Fruit fly (Drosophila melanogaster) whole organism, embryonic: ENCODE results near the gene CG45049.

Experiments
- Abd-B ChIP-seq: fragments of 200-800 bp; sonication (Bioruptor generic); optimal IDR thresholded peaks from 2 replicates; lab custom pipeline; 2018; ENCODE audit warnings: missing biosample characterization, mild to moderate bottlenecking, missing genetic modification characterization, moderate library complexity
- Ada2b ChIP-seq: fragments of 200-800 bp; sonication (Bioruptor generic); IDR thresholded peaks from 2 replicates; pipeline ENCODE4 v1.3.6; 2022; ENCODE audit warnings: missing biosample characterization, missing genetic modification characterization
- Atf-2 ChIP-seq: fragments of 200-800 bp; sonication (Bioruptor generic); optimal IDR thresholded peaks from 2 replicates; lab custom pipeline; 2016; ENCODE audit warnings: missing biosample characterization, missing genetic modification characterization
- Awh ChIP-seq: fragments of 200-800 bp; sonication (Bioruptor generic); IDR thresholded peaks from 2 replicates; pipeline ENCODE4, ENCODE4 v1.3.6; 2022; ENCODE audit warnings: missing biosample characterization, missing genetic modification characterization
- CG1024 ChIP-seq: fragments of 200-800 bp; sonication (Bioruptor generic); IDR thresholded peaks from 2 replicates; pipeline ENCODE4 v1.3.6; 2022; ENCODE audit warnings: missing biosample characterization, missing genetic modification characterization
- CG10654 ChIP-seq: fragments of 200-800 bp; sonication (Bioruptor generic); optimal IDR thresholded peaks from 2 replicates; lab custom pipeline; 2016; ENCODE audit warnings: missing biosample characterization, missing genetic modification characterization
- CG12219 ChIP-seq: fragments of 200-800 bp; sonication (Bioruptor generic); optimal IDR thresholded peaks from 3 replicates; lab custom pipeline; 2018; ENCODE audit warnings: missing biosample characterization, mild to moderate bottlenecking, missing genetic modification characterization
- CG14441 ChIP-seq: fragments of 200-800 bp; sonication (Bioruptor generic); IDR thresholded peaks from 2 replicates; pipeline ENCODE4 v1.3.6; 2022; ENCODE audit warnings: missing biosample characterization, missing genetic modification characterization
- CG15073 ChIP-seq: fragments of 200-800 bp; sonication (Bioruptor generic); optimal IDR thresholded peaks from 2 replicates; lab custom pipeline; 2016; ENCODE audit warnings: missing biosample characterization, missing genetic modification characterization
- CG15269 ChIP-seq: fragments of 200-800 bp; sonication (Bioruptor generic); optimal IDR thresholded peaks from 2 replicates; lab custom pipeline; 2018; ENCODE audit warnings: missing biosample characterization, mild to moderate bottlenecking, missing genetic modification characterization, moderate library complexity
- CG18011 ChIP-seq: fragments of 200-800 bp; sonication (Bioruptor generic); optimal IDR thresholded peaks from 2 replicates; lab custom pipeline; 2017; ENCODE audit warnings: missing biosample characterization, missing genetic modification characterization, mild to moderate bottlenecking, moderate library complexity, missing genotype
- CG2116 ChIP-seq: fragments of 200-800 bp; sonication (Bioruptor generic); optimal IDR thresholded peaks from 3 replicates; lab custom pipeline; 2018; ENCODE audit warnings: missing biosample characterization, mild to moderate bottlenecking, missing genetic modification characterization
- CG31388 ChIP-seq: fragments of 200-800 bp; sonication (Bioruptor generic); optimal IDR thresholded peaks from 2 replicates; lab custom pipeline; 2016; ENCODE audit warnings: missing biosample characterization, missing genetic modification characterization
- CG32767 ChIP-seq: fragments of 200-800 bp; sonication (Bioruptor generic); IDR thresholded peaks from 2 replicates; pipeline ENCODE4 v1.3.6; 2022; ENCODE audit warnings: missing biosample characterization, missing genetic modification characterization
- CG5180 ChIP-seq: fragments of 200-800 bp; sonication (Bioruptor generic); optimal IDR thresholded peaks from 3 replicates; lab custom pipeline; 2017; ENCODE audit warnings: missing biosample characterization, missing genetic modification characterization, mild to moderate bottlenecking, moderate library complexity, missing genetic modification reagents
- CG5245 ChIP-seq: fragments of 200-800 bp; sonication (Bioruptor generic); optimal IDR thresholded peaks from 3 replicates; lab custom pipeline; 2016; ENCODE audit warnings: missing biosample characterization, missing genetic modification characterization
- CG6254 ChIP-seq: fragments of 200-800 bp; sonication (Bioruptor generic); optimal IDR thresholded peaks from 3 replicates; lab custom pipeline; 2017; ENCODE audit warnings: mild to moderate bottlenecking, missing biosample characterization, missing genetic modification reagents, missing genetic modification characterization
- CG6854 ChIP-seq: fragments of 200-800 bp; sonication (Bioruptor generic); optimal IDR thresholded peaks from 3 replicates; lab custom pipeline; 2017; ENCODE audit warnings: missing biosample characterization, mild to moderate bottlenecking, missing genetic modification characterization
- CG7786 ChIP-seq: fragments of 200-800 bp; sonication (Bioruptor generic); optimal IDR thresholded peaks from 2 replicates; lab custom pipeline; 2016; ENCODE audit warnings: missing biosample characterization, missing genetic modification characterization
- CG8388 ChIP-seq: fragments of 200-800 bp; sonication (Bioruptor generic); optimal IDR thresholded peaks from 2 replicates; lab custom pipeline; 2019; ENCODE audit warnings: missing biosample characterization, mild to moderate bottlenecking, missing genetic modification characterization, moderate library complexity
- CTCF ChIP-seq: fragments of 200-800 bp; sonication (Bioruptor generic); optimal IDR thresholded peaks from 2 replicates; lab custom pipeline; 2017; ENCODE audit warnings: missing biosample characterization, mild to moderate bottlenecking, missing genetic modification characterization, moderate library complexity
- D19A ChIP-seq: fragments of 200-800 bp; optimal IDR thresholded peaks from 3 replicates; lab custom pipeline; 2019; ENCODE audit warnings: missing biosample characterization, mild to moderate bottlenecking, missing genetic modification characterization, moderate library complexity
- GATAe ChIP-seq: fragments of 200-800 bp; sonication (Bioruptor generic); conservative IDR thresholded peaks from 2 replicates; pipeline ENCODE4 v1.3.6; 2022; ENCODE audit warnings: missing biosample characterization, missing genetic modification characterization
- Hmx ChIP-seq: fragments of 200-800 bp; sonication (Bioruptor generic); optimal IDR thresholded peaks from 2 replicates; lab custom pipeline; 2016; ENCODE audit warnings: missing biosample characterization, missing genetic modification characterization
- Lim3 ChIP-seq: fragments of 200-800 bp; sonication (Bioruptor generic); IDR thresholded peaks from 2 replicates; pipeline ENCODE4 v1.3.6; 2022; ENCODE audit warnings: missing biosample characterization, missing genetic modification characterization
- Meics ChIP-seq: fragments of 200-800 bp; sonication (Bioruptor generic); optimal IDR thresholded peaks from 2 replicates; lab custom pipeline; 2017; ENCODE audit warnings: missing biosample characterization, mild to moderate bottlenecking, missing genetic modification characterization
- NC2α ChIP-seq: fragments of 200-800 bp; sonication (Bioruptor generic); optimal IDR thresholded peaks from 2 replicates; lab custom pipeline; 2016; ENCODE audit warnings: missing biosample characterization, missing genetic modification characterization
- Nf-YC ChIP-seq: fragments of 200-800 bp; optimal IDR thresholded peaks from 3 replicates; lab custom pipeline; 2019; ENCODE audit warnings: missing biosample characterization, mild to moderate bottlenecking, missing genetic modification characterization, moderate library complexity
- Ravus ChIP-seq: fragments of 200-800 bp; sonication (Bioruptor generic); IDR thresholded peaks from 2 replicates; pipeline ENCODE4 v1.3.6; 2022; ENCODE audit warnings: missing biosample characterization, missing genetic modification characterization
- Sin3A ChIP-seq: fragments of >200 bp; optimal IDR thresholded peaks from 2 replicates; lab custom pipeline; 2018
- Taf1 ChIP-seq: fragments of 200-800 bp; sonication (Bioruptor generic); IDR thresholded peaks from 2 replicates; pipeline ENCODE4 v1.3.6; 2022; ENCODE audit warnings: missing biosample characterization, missing genetic modification characterization
- cas ChIP-seq: fragments of 200-800 bp; sonication (Bioruptor generic); IDR thresholded peaks from 2 replicates; pipeline ENCODE4 v1.3.6; 2022; ENCODE audit warnings: missing biosample characterization, missing genetic modification characterization
- cg ChIP-seq: fragments of 200-800 bp; sonication (Bioruptor generic); optimal IDR thresholded peaks from 3 replicates; lab custom pipeline; 2019; ENCODE audit warnings: missing biosample characterization, mild to moderate bottlenecking, missing genetic modification characterization, moderate library complexity
- corto ChIP-seq: fragments of 200-800 bp; sonication (Bioruptor generic); optimal IDR thresholded peaks from 2 replicates; lab custom pipeline; 2016; ENCODE audit warnings: missing biosample characterization, mild to moderate bottlenecking, missing genetic modification characterization, moderate library complexity
- dati ChIP-seq: fragments of 200-800 bp; sonication (Bioruptor generic); IDR thresholded peaks from 2 replicates; pipeline ENCODE4 v1.3.6; 2022; ENCODE audit warnings: missing biosample characterization, missing genetic modification characterization
- emc ChIP-seq: fragments of 200-800 bp; sonication (Bioruptor generic); optimal IDR thresholded peaks from 2 replicates; lab custom pipeline; 2016; ENCODE audit warnings: missing biosample characterization, missing genetic modification characterization
- en ChIP-seq: fragments of 200-800 bp; sonication (Bioruptor generic); optimal IDR thresholded peaks from 2 replicates; lab custom pipeline; 2016; ENCODE audit warnings: missing biosample characterization, missing genetic modification characterization
- eve ChIP-seq, 2 experiments: fragments of >200 bp; optimal IDR thresholded peaks; 2 replicates each; lab custom pipeline; 2017; ENCODE audit warnings: missing biosample characterization in 2 of 2, missing genetic modification characterization in 2 of 2
- gsb-n ChIP-seq: fragments of 200-800 bp; sonication (Bioruptor generic); optimal IDR thresholded peaks from 3 replicates; lab custom pipeline; 2018; ENCODE audit warnings: missing biosample characterization, mild to moderate bottlenecking, missing genetic modification characterization
- hkb ChIP-seq, 2 experiments: fragments of 200-800 bp in 1 of 2; fragments of >200 bp in 1 of 2; sonication (Bioruptor generic) in 1 of 2; IDR thresholded peaks in 1 of 2; optimal IDR thresholded peaks in 1 of 2; 2 replicates each; pipeline versions ENCODE4 v1.3.6 to Lab custom; 2017 to 2022; ENCODE audit warnings: missing biosample characterization in 1 of 2, missing genetic modification characterization in 1 of 2
- kni ChIP-seq: fragments of 200-800 bp; sonication (Bioruptor generic); optimal IDR thresholded peaks from 3 replicates; lab custom pipeline; 2017; ENCODE audit warnings: mild to moderate bottlenecking, missing biosample characterization, missing genetic modification reagents, missing genetic modification characterization
- luna ChIP-seq: fragments of 200-800 bp; sonication (Bioruptor generic); optimal IDR thresholded peaks from 2 replicates; lab custom pipeline; 2016; ENCODE audit warnings: missing biosample characterization, missing genetic modification characterization
- odd ChIP-seq: fragments of 200-800 bp; sonication (Bioruptor generic); optimal IDR thresholded peaks from 2 replicates; lab custom pipeline; 2017; ENCODE audit warnings: missing biosample characterization, mild to moderate bottlenecking, missing genetic modification characterization
- phol ChIP-seq: fragments of 200-800 bp; sonication (Bioruptor generic); optimal IDR thresholded peaks from 3 replicates; lab custom pipeline; 2018; ENCODE audit warnings: missing biosample characterization, mild to moderate bottlenecking, missing genetic modification characterization, moderate library complexity
- ranshi ChIP-seq: fragments of 200-800 bp; sonication (Bioruptor generic); IDR thresholded peaks from 2 replicates; pipeline ENCODE4 v1.3.6; 2022; ENCODE audit warnings: missing biosample characterization, missing genetic modification characterization
- sisA ChIP-seq: fragments of 200-800 bp; sonication (Bioruptor generic); IDR thresholded peaks from 2 replicates; pipeline ENCODE4 v1.3.6; 2022; ENCODE audit warnings: missing biosample characterization, missing genetic modification characterization
- sqz ChIP-seq: fragments of 200-800 bp; sonication (Bioruptor generic); optimal IDR thresholded peaks from 3 replicates; lab custom pipeline; 2018; ENCODE audit warnings: missing biosample characterization, mild to moderate bottlenecking, missing genetic modification characterization
- tna ChIP-seq: fragments of 200-800 bp; sonication (Bioruptor generic); IDR thresholded peaks from 2 replicates; pipeline ENCODE4 v1.3.6; 2022; ENCODE audit warnings: missing biosample characterization, missing genetic modification characterization; ENCODE audit not compliant: partially characterized antibody

The CG45049 gene

DNA sequence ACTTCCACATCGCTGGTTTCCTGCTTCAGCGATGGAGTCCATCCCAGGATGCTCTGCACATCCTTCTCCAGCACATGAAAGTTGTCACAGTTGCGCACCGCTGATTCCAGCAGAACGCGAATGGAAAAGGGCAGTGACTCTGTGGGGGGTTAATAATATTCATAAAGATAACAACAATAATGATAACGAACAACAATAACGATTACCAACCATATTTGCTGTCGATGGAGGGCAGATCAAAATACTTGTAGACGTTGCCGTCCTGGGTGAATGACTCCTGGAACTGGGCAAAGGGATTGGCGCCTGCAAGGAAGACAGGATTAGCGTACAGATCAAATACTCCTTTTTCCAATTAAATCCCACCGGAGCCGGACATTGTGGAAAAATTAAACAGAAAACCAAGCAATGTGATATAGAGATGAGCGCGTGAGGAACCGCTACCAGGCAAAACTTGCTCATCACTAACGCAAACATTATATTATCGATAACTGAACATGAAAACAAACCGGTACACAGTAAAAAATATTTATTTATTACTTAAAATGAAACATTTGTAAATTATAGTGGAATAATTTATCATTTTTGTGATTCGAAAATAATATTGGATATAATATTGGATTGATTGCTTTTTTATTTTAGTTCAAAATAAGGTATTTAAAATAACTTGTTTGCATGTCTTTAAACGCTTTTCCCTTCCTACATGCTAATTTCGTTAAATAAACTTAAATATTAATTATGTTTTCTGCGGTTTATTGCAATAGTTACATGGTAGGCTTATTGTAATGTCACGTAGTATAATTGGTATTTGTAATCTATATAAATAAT lies 2.4 kb upstream of the CG45049 start, which contains the start of gene Irp-1A (continued):
- TF ChIP-seq CG15073 (GFP tag; lab: Kevin White, UChicago) (no peak), Awh (peak; percentile 71), CG6854 (GFP tag; lab: Kevin White, UChicago) (peak; percentile 14), CG2116 (peak; percentile 73), cg (GFP tag; lab: Kevin White, UChicago) (no peak), Abd-B (peak; percentile 37), Sin3A (lab: Kevin White, UChicago) (peak; percentile 2), Nf-YC (tag; lab: Kevin White, UChicago) (peak; percentile 63), cas (peak; percentile 28; the same call in 1 of the 2 replicates), en (GFP tag; lab: Kevin White, UChicago) (no peak), Taf1 (GFP tag; lab: Robert Waterston, UW) (0 out of 2 replicates have a peak, but pooled peaks have one; percentile 26), Atf-2 (GFP tag; lab: Kevin White, UChicago) (no peak), CG7786 (peak; percentile 17), sqz (GFP tag; lab: Kevin White, UChicago) (peak; percentile 17), dati (GFP tag; lab: Robert Waterston, UW) (no peak), gsb-n (tag; lab: Kevin White, UChicago) (peak; percentile 79), odd (GFP tag; lab: Kevin White, UChicago) (peak; percentile 47), CG5180 (GFP tag; lab: Kevin White, UChicago) (peak; percentile 33), hkb (optimal IDR thresholded peaks at IDR 0.05; lab: Kevin White, UChicago) (no peak), hkb (GFP tag; IDR thresholded peaks at IDR 0.05; lab: Robert Waterston, UW) (peak; percentile 77), Ravus (GFP tag; lab: Robert Waterston, UW) (peak; percentile 2; the same call in 1 of the 2 replicates), Meics (GFP tag; lab: Kevin White, UChicago) (peak; percentile 70), Hmx (GFP tag; lab: Kevin White, UChicago) (peak; percentile 7), GATAe (GFP tag; lab: Robert Waterston, UW) (peak; percentile 35; the same call in 1 of the 2 replicates), corto (GFP tag; lab: Kevin White, UChicago) (no peak), NC2α (GFP tag; lab: Kevin White, UChicago) (no peak), CG1024 (GFP tag; lab: Robert Waterston, UW) (peak; percentile 38; the same call in 1 of the 2 replicates), Lim3 (GFP tag; lab: Robert Waterston, UW) (no peak), emc (GFP tag; lab: Kevin White, UChicago) (no peak), CG12219 (GFP tag; lab: Kevin White, UChicago) (peak; percentile 45), CG6254 (no peak), D19A (peak; percentile 78), CG15269 (peak; percentile 86), CG31388 (GFP tag; lab: Kevin White, UChicago) (peak; percentile 31), CTCF (no peak), eve (GFP tag; optimal IDR thresholded peaks at IDR 0.05; lab: Kevin White, UChicago) (no peak), CG32767 (GFP tag; lab: Robert Waterston, UW) (peak; percentile 43), CG10654 (GFP tag; lab: Kevin White, UChicago) (peak; percentile 49), CG18011 (GFP tag; lab: Kevin White, UChicago) (peak; percentile 16), phol (tag; lab: Kevin White, UChicago) (peak; percentile 81), sisA (GFP tag; lab: Robert Waterston, UW) (peak; percentile 24; the same call in 1 of the 2 replicates), luna (no peak), CG8388 (GFP tag; lab: Kevin White, UChicago) (peak; percentile 76), Ada2b (GFP tag; lab: Robert Waterston, UW) (peak; percentile 71), tna (peak; percentile 62), kni (GFP tag; lab: Kevin White, UChicago) (no peak), CG14441 (peak; percentile 64), CG5245 (GFP tag; lab: Kevin White, UChicago) (no peak), ranshi (peak; percentile 75)
